Fruit fly (Drosophila melanogaster) whole organism, prepupa: ENCODE data around the gene Or7a.

Experiments used
- Blimp-1 ChIP-seq: fragments of 200-800 bp; sonication (Bioruptor generic); optimal IDR thresholded peaks from 3 replicates; lab custom pipeline; 2017; ENCODE audit warnings: missing biosample characterization, missing genetic modification characterization, mild to moderate bottlenecking, moderate library complexity, missing genetic modification reagents
- CG11902 ChIP-seq: fragments of 200-800 bp; sonication (Bioruptor generic); optimal IDR thresholded peaks from 3 replicates; lab custom pipeline; 2016; ENCODE audit warnings: missing biosample characterization, missing genetic modification characterization
- CG34406 ChIP-seq: fragments of 200-800 bp; sonication (Bioruptor generic); optimal IDR thresholded peaks from 3 replicates; lab custom pipeline; 2016; ENCODE audit warnings: missing biosample characterization, missing genetic modification characterization
- CG6276 ChIP-seq: fragments of 200-800 bp; sonication (Bioruptor generic); optimal IDR thresholded peaks from 2 replicates; lab custom pipeline; 2017; ENCODE audit warnings: missing biosample characterization, mild to moderate bottlenecking, missing genetic modification characterization
- CG6808 ChIP-seq: fragments of 200-800 bp; sonication (Bioruptor generic); optimal IDR thresholded peaks from 3 replicates; lab custom pipeline; 2017; ENCODE audit warnings: missing biosample characterization, missing genetic modification characterization, mild to moderate bottlenecking, moderate library complexity, missing genetic modification reagents
- CG9139 ChIP-seq: fragments of 200-800 bp; sonication (Bioruptor generic); optimal IDR thresholded peaks from 3 replicates; lab custom pipeline; 2017; ENCODE audit warnings: missing biosample characterization, mild to moderate bottlenecking, missing genetic modification characterization
- Eip75B ChIP-seq: fragments of 200-800 bp; sonication (Bioruptor generic); optimal IDR thresholded peaks from 3 replicates; lab custom pipeline; 2016; ENCODE audit warnings: missing biosample characterization, missing genetic modification characterization
- Hr38 ChIP-seq: sonication (Bioruptor generic); optimal IDR thresholded peaks from 2 replicates; lab custom pipeline; 2016; ENCODE audit warnings: missing biosample characterization, missing genetic modification characterization
- Hr4 ChIP-seq: fragments of 200-800 bp; sonication (Bioruptor generic); optimal IDR thresholded peaks from 3 replicates; lab custom pipeline; 2016; ENCODE audit warnings: missing biosample characterization, missing genetic modification characterization
- Lpt ChIP-seq: fragments of 200-800 bp; sonication (Bioruptor generic); optimal IDR thresholded peaks from 3 replicates; lab custom pipeline; 2016; ENCODE audit warnings: missing biosample characterization, missing genetic modification characterization
- dac ChIP-seq: fragments of 200-800 bp; sonication (Bioruptor generic); optimal IDR thresholded peaks from 2 replicates; lab custom pipeline; 2017; ENCODE audit warnings: missing biosample characterization, mild to moderate bottlenecking, missing genetic modification characterization
- dsx ChIP-seq: fragments of 200-800 bp; optimal IDR thresholded peaks from 3 replicates; lab custom pipeline; 2019; ENCODE audit warnings: missing biosample characterization, mild to moderate bottlenecking, missing genetic modification characterization, moderate library complexity; ENCODE audit not compliant: poor library complexity, severe bottlenecking
- net ChIP-seq: fragments of 200-800 bp; sonication (Bioruptor generic); optimal IDR thresholded peaks from 3 replicates; lab custom pipeline; 2016; ENCODE audit warnings: missing biosample characterization, missing genetic modification characterization

DNA sequence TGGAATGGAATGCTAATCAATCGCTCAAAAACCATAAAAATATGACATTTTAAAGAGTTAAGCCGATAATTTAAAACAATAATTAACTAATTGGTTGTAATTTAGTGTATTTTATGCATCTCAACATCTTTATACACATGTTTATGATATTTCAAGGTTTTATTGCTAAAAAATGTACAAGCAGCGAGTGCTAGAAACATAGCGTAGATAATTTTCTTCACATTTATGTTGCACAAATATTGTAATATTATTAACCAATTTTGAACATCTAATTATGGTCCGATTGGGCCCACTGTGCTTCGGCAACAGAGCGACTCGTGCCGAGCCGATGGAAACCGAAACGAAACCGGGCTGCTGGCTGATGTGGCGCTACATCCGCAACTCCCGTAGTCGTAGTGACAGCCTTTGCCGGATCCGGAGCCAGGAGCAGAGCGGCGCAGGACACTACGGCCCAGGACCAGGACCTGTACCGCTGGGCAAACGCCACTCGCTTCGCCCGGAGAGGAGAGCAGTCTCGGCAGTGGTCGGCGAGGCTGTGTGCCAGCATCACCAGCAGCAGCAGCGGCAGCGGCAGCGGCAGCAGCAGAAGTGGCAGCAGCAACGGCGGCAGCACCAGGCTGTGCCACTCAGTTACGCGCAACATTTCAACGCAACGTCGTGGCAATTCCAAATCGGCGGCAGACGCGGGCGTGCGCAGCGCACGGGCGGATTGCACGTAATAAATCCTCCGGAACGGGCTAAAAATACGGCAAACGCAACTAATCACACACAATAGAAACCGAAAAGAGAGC, 12.9 kb upstream of the Or7a start, which contains the start of gene sdt:
- TF ChIP-seq CG34406 (GFP tag; lab: Kevin White, UChicago) (no peak), Hr4 (GFP tag; lab: Kevin White, UChicago) (no peak), CG6808 (GFP tag; lab: Kevin White, UChicago) (no peak), Lpt (no peak), Eip75B (no peak), dac (GFP tag; lab: Kevin White, UChicago) (no peak), CG6276 (GFP tag; lab: Kevin White, UChicago) (no peak), CG9139 (GFP tag; lab: Kevin White, UChicago) (no peak), dsx (GFP tag; lab: Kevin White, UChicago) (peak; percentile 10), CG11902 (no peak), Blimp-1 (GFP tag; lab: Kevin White, UChicago) (no peak), net (GFP tag; lab: Kevin White, UChicago) (peak; percentile 11), Hr38 (GFP tag; lab: Kevin White, UChicago) (no peak)
